Fruit fly (Drosophila melanogaster) whole organism, embryonic: ENCODE measurements around the gene CG2003.

Experiments used
- CG1024 ChIP-seq: fragments of 200-800 bp; sonication (Bioruptor generic); IDR thresholded peaks from 2 replicates; pipeline ENCODE4 v1.3.6; 2022; ENCODE audit warnings: missing biosample characterization, missing genetic modification characterization
- CG10267 ChIP-seq: fragments of 200-800 bp; sonication (Bioruptor generic); optimal IDR thresholded peaks from 2 replicates; lab custom pipeline; 2018; ENCODE audit warnings: missing biosample characterization, mild to moderate bottlenecking, missing genetic modification characterization, moderate library complexity
- CG10366 ChIP-seq: fragments of 200-800 bp; sonication (Bioruptor generic); IDR thresholded peaks from 2 replicates; pipeline ENCODE4 v1.3.6; 2022; ENCODE audit warnings: missing biosample characterization, missing genetic modification characterization
- CG1233 ChIP-seq: fragments of 200-800 bp; sonication (Bioruptor generic); optimal IDR thresholded peaks from 4 replicates; lab custom pipeline; 2018; ENCODE audit warnings: missing biosample characterization, mild to moderate bottlenecking, missing genetic modification characterization
- CG13624 ChIP-seq: fragments of 200-800 bp; sonication (Bioruptor generic); optimal IDR thresholded peaks from 2 replicates; lab custom pipeline; 2016; ENCODE audit warnings: missing biosample characterization, missing genetic modification characterization
- CG14050 ChIP-seq: fragments of 200-800 bp; sonication (Bioruptor generic); IDR thresholded peaks from 3 replicates; pipeline ENCODE4 v1.3.6; 2022; ENCODE audit warnings: missing biosample characterization, missing genetic modification characterization
- CG15696 ChIP-seq: fragments of 200-800 bp; sonication (Bioruptor generic); optimal IDR thresholded peaks from 2 replicates; lab custom pipeline; 2019; ENCODE audit warnings: missing biosample characterization, mild to moderate bottlenecking, missing genetic modification characterization, moderate library complexity
- CG18476 ChIP-seq: fragments of 200-800 bp; sonication (Bioruptor generic); optimal IDR thresholded peaks from 2 replicates; lab custom pipeline; 2016; ENCODE audit warnings: missing biosample characterization, mild to moderate bottlenecking, missing genetic modification characterization
- CG3163 ChIP-seq: fragments of 200-800 bp; sonication (Bioruptor generic); optimal IDR thresholded peaks from 3 replicates; lab custom pipeline; 2016; ENCODE audit warnings: missing biosample characterization, missing genetic modification characterization
- CG32772 ChIP-seq: fragments of 200-800 bp; sonication (Bioruptor generic); IDR thresholded peaks from 2 replicates; pipeline ENCODE4 v1.3.6; 2022; ENCODE audit warnings: missing biosample characterization, missing genetic modification characterization
- CG3847 ChIP-seq: fragments of 200-800 bp; sonication (Bioruptor generic); IDR thresholded peaks from 2 replicates; pipeline ENCODE4 v1.3.6; 2022; ENCODE audit warnings: missing biosample characterization, missing genetic modification characterization
- CG4730 ChIP-seq: fragments of 200-800 bp; sonication (Bioruptor generic); IDR thresholded peaks from 2 replicates; pipeline ENCODE4 v1.3.6; 2022; ENCODE audit warnings: missing biosample characterization, missing genetic modification characterization
- CG6272 ChIP-seq: fragments of 200-800 bp; sonication (Bioruptor generic); IDR thresholded peaks from 2 replicates; pipeline ENCODE4 v1.3.6; 2022; ENCODE audit warnings: missing biosample characterization, missing genetic modification characterization
- CG6854 ChIP-seq: fragments of 200-800 bp; sonication (Bioruptor generic); optimal IDR thresholded peaks from 3 replicates; lab custom pipeline; 2017; ENCODE audit warnings: missing biosample characterization, mild to moderate bottlenecking, missing genetic modification characterization
- CG7357 ChIP-seq: fragments of 200-800 bp; sonication (Bioruptor generic); IDR thresholded peaks from 3 replicates; pipeline ENCODE4 v1.3.6; 2022; ENCODE audit warnings: missing biosample characterization, missing genetic modification characterization
- CG7556 ChIP-seq: fragments of 200-800 bp; sonication (Bioruptor generic); optimal IDR thresholded peaks from 2 replicates; lab custom pipeline; 2017; ENCODE audit warnings: missing biosample characterization, mild to moderate bottlenecking, missing genetic modification characterization
- CG8359 ChIP-seq: fragments of 200-800 bp; sonication (Bioruptor generic); optimal IDR thresholded peaks from 2 replicates; lab custom pipeline; 2017; ENCODE audit warnings: missing biosample characterization, mild to moderate bottlenecking, missing genetic modification characterization, borderline replicate concordance
- CHES-1-like ChIP-seq: fragments of 200-800 bp; sonication (Bioruptor generic); optimal IDR thresholded peaks from 2 replicates; lab custom pipeline; 2016; ENCODE audit warnings: missing biosample characterization, missing genetic modification characterization
- Dref ChIP-seq: fragments of 200-800 bp; sonication (Bioruptor generic); IDR thresholded peaks from 2 replicates; pipeline ENCODE4 v1.3.6; 2022; ENCODE audit warnings: missing biosample characterization, missing genetic modification characterization
- GATAe ChIP-seq: fragments of 200-800 bp; sonication (Bioruptor generic); conservative IDR thresholded peaks from 2 replicates; pipeline ENCODE4 v1.3.6; 2022; ENCODE audit warnings: missing biosample characterization, missing genetic modification characterization
- HHEX ChIP-seq: fragments of 200-800 bp; sonication (Bioruptor generic); optimal IDR thresholded peaks from 3 replicates; lab custom pipeline; 2017; ENCODE audit warnings: missing biosample characterization, mild to moderate bottlenecking, missing genetic modification characterization, missing genetic modification reagents
- HLH4C ChIP-seq: fragments of 200-800 bp; sonication (Bioruptor generic); IDR thresholded peaks from 3 replicates; pipeline ENCODE4 v1.3.6; 2022; ENCODE audit warnings: missing biosample characterization, missing genetic modification characterization; ENCODE audit not compliant: partially characterized antibody
- Hey ChIP-seq: fragments of 200-800 bp; sonication (Bioruptor generic); optimal IDR thresholded peaks from 3 replicates; lab custom pipeline; 2018; ENCODE audit warnings: missing biosample characterization, mild to moderate bottlenecking, missing genetic modification characterization
- MTF-1 ChIP-seq: fragments of 200-800 bp; sonication (Bioruptor generic); optimal IDR thresholded peaks from 2 replicates; lab custom pipeline; 2018; ENCODE audit warnings: missing biosample characterization, mild to moderate bottlenecking, missing genetic modification characterization, borderline replicate concordance
- Mes4 ChIP-seq: fragments of 200-800 bp; sonication (Bioruptor generic); optimal IDR thresholded peaks from 2 replicates; lab custom pipeline; 2016; ENCODE audit warnings: missing biosample characterization, missing genetic modification characterization
- NC2β ChIP-seq: fragments of 200-800 bp; sonication (Bioruptor generic); optimal IDR thresholded peaks from 2 replicates; lab custom pipeline; 2016; ENCODE audit warnings: missing biosample characterization, missing genetic modification characterization
- Ssrp ChIP-seq: fragments of 200-800 bp; sonication (Bioruptor generic); optimal IDR thresholded peaks from 2 replicates; lab custom pipeline; 2018; ENCODE audit warnings: missing biosample characterization, mild to moderate bottlenecking, missing genetic modification characterization, moderate library complexity
- ase ChIP-seq: fragments of 200-800 bp; sonication (Bioruptor generic); IDR thresholded peaks from 3 replicates; pipeline ENCODE4 v1.3.6; 2022; ENCODE audit warnings: missing biosample characterization, missing genetic modification characterization
- crol ChIP-seq: fragments of 200-800 bp; sonication (Bioruptor generic); IDR thresholded peaks from 2 replicates; pipeline ENCODE4 v1.3.6; 2022; ENCODE audit warnings: missing biosample characterization, missing genetic modification characterization
- dimm ChIP-seq: fragments of 200-800 bp; sonication (Bioruptor generic); IDR thresholded peaks from 2 replicates; pipeline ENCODE4 v1.3.6; 2022; ENCODE audit warnings: missing biosample characterization, missing genetic modification characterization
- dmrt11E ChIP-seq: fragments of 200-800 bp; sonication (Bioruptor generic); optimal IDR thresholded peaks from 3 replicates; lab custom pipeline; 2018; ENCODE audit warnings: missing biosample characterization, mild to moderate bottlenecking, missing genetic modification characterization, moderate library complexity
- fu2 ChIP-seq: fragments of 200-800 bp; sonication (Bioruptor generic); optimal IDR thresholded peaks from 2 replicates; lab custom pipeline; 2016; ENCODE audit warnings: missing biosample characterization, missing genetic modification characterization
- gcm2 ChIP-seq: fragments of 200-800 bp; sonication (Bioruptor generic); optimal IDR thresholded peaks from 2 replicates; lab custom pipeline; 2016; ENCODE audit warnings: missing biosample characterization, missing genetic modification characterization
- grau ChIP-seq: fragments of 200-800 bp; optimal IDR thresholded peaks from 3 replicates; lab custom pipeline; 2019; ENCODE audit warnings: missing biosample characterization, mild to moderate bottlenecking, missing genetic modification characterization, moderate library complexity
- jigr1 ChIP-seq: fragments of 200-800 bp; sonication (Bioruptor generic); IDR thresholded peaks from 3 replicates; pipeline ENCODE4 v1.3.6; 2022; ENCODE audit warnings: missing biosample characterization, missing genetic modification characterization
- lilli ChIP-seq: fragments of 200-800 bp; sonication (Bioruptor generic); optimal IDR thresholded peaks from 3 replicates; lab custom pipeline; 2016; ENCODE audit warnings: missing biosample characterization, missing genetic modification characterization
- mirr ChIP-seq: fragments of 200-800 bp; sonication (Bioruptor generic); optimal IDR thresholded peaks from 3 replicates; lab custom pipeline; 2018; ENCODE audit warnings: missing biosample characterization, mild to moderate bottlenecking, missing genetic modification characterization
- nmo ChIP-seq: fragments of 200-800 bp; sonication (Bioruptor generic); optimal IDR thresholded peaks from 2 replicates; lab custom pipeline; 2018; ENCODE audit warnings: missing biosample characterization, mild to moderate bottlenecking, missing genetic modification characterization, moderate library complexity
- oc ChIP-seq: fragments of 200-800 bp; sonication (Bioruptor generic); optimal IDR thresholded peaks from 2 replicates; lab custom pipeline; 2018; ENCODE audit warnings: missing biosample characterization, mild to moderate bottlenecking, missing genetic modification characterization, moderate library complexity
- peb ChIP-seq: fragments of 200-800 bp; sonication (Bioruptor generic); IDR thresholded peaks from 2 replicates; pipeline ENCODE4 v1.3.6; 2022; ENCODE audit warnings: missing biosample characterization, missing genetic modification characterization
- pros ChIP-seq: fragments of 200-800 bp; sonication (Bioruptor generic); optimal IDR thresholded peaks from 3 replicates; lab custom pipeline; 2019; ENCODE audit warnings: missing biosample characterization, mild to moderate bottlenecking, missing genetic modification characterization, moderate library complexity
- sc ChIP-seq, 3 experiments: fragments of >200 bp in 2 of 3; fragments of 200-800 bp in 1 of 3; sonication (Bioruptor generic) in 1 of 3; optimal IDR thresholded peaks; 2 replicates in 2 of 3; 3 replicates in 1 of 3; lab custom pipeline; 2017; ENCODE audit warnings: mild to moderate bottlenecking in 1 of 3, missing biosample characterization in 1 of 3, missing genetic modification characterization in 1 of 3, missing genetic modification reagents in 1 of 3
- schlank ChIP-seq: fragments of 200-800 bp; sonication (Bioruptor generic); optimal IDR thresholded peaks from 2 replicates; lab custom pipeline; 2018; ENCODE audit warnings: missing biosample characterization, mild to moderate bottlenecking, missing genetic modification characterization
- sens-2 ChIP-seq: fragments of 200-800 bp; sonication (Bioruptor generic); IDR thresholded peaks from 2 replicates; pipeline ENCODE4 v1.3.6; 2022; ENCODE audit warnings: missing biosample characterization, missing genetic modification characterization
- slou ChIP-seq: fragments of 200-800 bp; sonication (Bioruptor generic); optimal IDR thresholded peaks from 3 replicates; lab custom pipeline; 2016; ENCODE audit warnings: missing biosample characterization, missing genetic modification characterization
- sob ChIP-seq: fragments of 200-800 bp; sonication (Bioruptor generic); IDR thresholded peaks from 2 replicates; pipeline ENCODE4 v1.3.6; 2022; ENCODE audit warnings: missing biosample characterization, missing genetic modification characterization
- tll ChIP-seq, 2 experiments: fragments of 200-800 bp in 1 of 2; fragments of >200 bp in 1 of 2; sonication (Bioruptor generic) in 1 of 2; optimal IDR thresholded peaks; 2 replicates each; lab custom pipeline; 2017 to 2019; ENCODE audit warnings: missing biosample characterization in 2 of 2, missing genetic modification characterization in 2 of 2, mild to moderate bottlenecking in 1 of 2, moderate library complexity in 1 of 2
- trem ChIP-seq: fragments of 200-800 bp; optimal IDR thresholded peaks from 3 replicates; lab custom pipeline; 2019; ENCODE audit warnings: missing biosample characterization, mild to moderate bottlenecking, missing genetic modification characterization, moderate library complexity
- vvl ChIP-seq: fragments of 200-800 bp; sonication (Bioruptor generic); IDR thresholded peaks from 2 replicates; pipeline ENCODE4 v1.3.6; 2022; ENCODE audit warnings: missing biosample characterization, missing genetic modification characterization

The CG2003 gene

DNA sequence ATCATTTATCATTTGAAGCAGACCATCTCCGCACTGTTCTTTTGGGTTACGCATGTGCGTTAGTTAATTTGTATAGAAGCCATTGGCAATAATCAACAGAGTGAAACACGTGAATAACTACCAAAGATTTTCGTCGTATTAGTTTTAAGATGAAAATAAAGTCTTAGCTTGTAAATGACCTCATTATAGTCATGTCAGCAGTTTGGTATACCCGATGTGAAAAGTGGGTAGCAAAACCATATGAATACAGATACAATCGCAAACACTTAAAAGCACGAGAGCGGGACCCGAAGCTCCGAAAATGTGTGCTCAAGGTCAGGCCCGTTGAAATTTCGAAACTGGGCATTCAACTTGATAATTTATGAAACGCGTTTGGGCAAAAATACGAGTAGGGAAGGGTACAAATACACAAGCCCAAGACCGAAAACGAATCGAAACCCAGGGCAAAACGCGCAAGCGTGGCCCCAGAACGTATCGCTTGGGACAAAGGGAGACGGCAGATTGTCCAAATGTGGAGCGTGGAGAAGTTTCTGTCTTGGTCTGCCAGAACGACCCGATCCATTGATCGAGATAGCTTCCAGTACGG, at the start of gene CG2003 (continued):
- TF ChIP-seq trem (tag; lab: Kevin White, UChicago) (no peak), CG4730 (GFP tag; lab: Robert Waterston, UW) (peak; percentile 28; the same call in 1 of the 2 replicates), jigr1 (GFP tag; lab: Robert Waterston, UW) (0 out of 3 replicates have a peak, but pooled peaks have one; percentile 7), tll (GFP tag; optimal IDR thresholded peaks at IDR 0.05; lab: Kevin White, UChicago) (no peak), sens-2 (GFP tag; lab: Robert Waterston, UW) (no peak), GATAe (0 out of 2 replicates have a peak, but pooled peaks have one; percentile 32), sob (GFP tag; lab: Robert Waterston, UW) (peak; percentile 81), CG10267 (tag; lab: Kevin White, UChicago) (peak; percentile 23), CG32772 (peak; percentile 57; the same call in 1 of the 2 replicates), CG7357 (peak; percentile 42; the same call in 1 of the 3 replicates), vvl (GFP tag; lab: Robert Waterston, UW) (peak; percentile 74), CG15696 (no peak), slou (GFP tag; lab: Kevin White, UChicago) (no peak), gcm2 (GFP tag; lab: Kevin White, UChicago) (peak; percentile 12), CG13624 (GFP tag; lab: Kevin White, UChicago) (peak; percentile 78), CG3847 (peak; percentile 64), grau (peak; percentile 73), CHES-1-like (peak; percentile 71), CG1233 (GFP tag; lab: Kevin White, UChicago) (peak; percentile 42), sc (optimal IDR thresholded peaks at IDR 0.05; lab: Kevin White, UChicago) (no peak), sc (GFP tag; optimal IDR thresholded peaks at IDR 0.05; lab: Kevin White, UChicago) (no peak), crol (GFP tag; lab: Robert Waterston, UW) (no peak), MTF-1 (GFP tag; lab: Kevin White, UChicago) (no peak), CG3163 (GFP tag; lab: Kevin White, UChicago) (peak; percentile 55), CG7556 (peak; percentile 42), pros (GFP tag; lab: Kevin White, UChicago) (no peak), Mes4 (GFP tag; lab: Kevin White, UChicago) (no peak), schlank (tag; lab: Kevin White, UChicago) (peak; percentile 29), dimm (GFP tag; lab: Robert Waterston, UW) (no peak), CG18476 (no peak), HHEX (GFP tag; lab: Kevin White, UChicago) (peak; percentile 52), CG1024 (GFP tag; lab: Robert Waterston, UW) (no peak; the same call in 1 of the 2 replicates), Ssrp (peak; percentile 44), nmo (GFP tag; lab: Kevin White, UChicago) (peak; percentile 60), CG10366 (GFP tag; lab: Robert Waterston, UW) (peak; percentile 71), mirr (GFP tag; lab: Kevin White, UChicago) (no peak), CG6854 (GFP tag; lab: Kevin White, UChicago) (no peak), dmrt11E (tag; lab: Kevin White, UChicago) (no peak), NC2β (no peak), fu2 (peak; percentile 49), Dref (GFP tag; lab: Robert Waterston, UW) (no peak), oc (peak; percentile 34), Hey (tag; lab: Kevin White, UChicago) (no peak), HLH4C (GFP tag; lab: Robert Waterston, UW) (no peak), CG6272 (GFP tag; lab: Robert Waterston, UW) (no peak; the same call in 1 of the 2 replicates), lilli (GFP tag; lab: Kevin White, UChicago) (peak; percentile 85), CG14050 (GFP tag; lab: Robert Waterston, UW) (peak; percentile 63), CG8359 (GFP tag; lab: Kevin White, UChicago) (no peak), peb (GFP tag; lab: Robert Waterston, UW) (no peak), ase (peak; percentile 52; the same call in 1 of the 3 replicates)
